Worm (Caenorhabditis elegans): Measurements from ENCODE around the gene R08E5.4.

Gene R08E5.4

ce11 chrV:3803343-3803742, 35.0 kb downstream of the R08E5.4 start, which contains the start of gene cyp-33C8 (continued):
- TF ChIP-seq egl-27 (tag; optimal IDR thresholded peaks at IDR 0.05) (no peak), efl-1 (optimal IDR thresholded peaks at IDR 0.05) (peak; percentile 36 to 62), efl-1 (GFP tag; optimal IDR thresholded peaks at IDR 0.05 in 1 of 2) (peak; percentile 22 to 94), C16A3.4 (tag; optimal IDR thresholded peaks at IDR 0.05) (peak; percentile 22), vab-15 (tag; optimal IDR thresholded peaks at IDR 0.05) (no peak), mef-2 (tag; optimal IDR thresholded peaks at IDR 0.05) (no peak), nhr-20 (tag; optimal IDR thresholded peaks at IDR 0.05) (peak; percentile 53), fkh-8 (tag; optimal IDR thresholded peaks at IDR 0.05) (peak; percentile 41), nhr-90 (tag; optimal IDR thresholded peaks at IDR 0.05; ENCODE audit: poor library complexity) (no peak), aha-1 (tag; optimal IDR thresholded peaks at IDR 0.05) (no peak), lir-3 (tag; optimal IDR thresholded peaks at IDR 0.05; ENCODE audit: poor library complexity) (no peak), F16B12.6 (tag; optimal IDR thresholded peaks at IDR 0.05) (no peak), snpc-4 (tag; optimal IDR thresholded peaks at IDR 0.05) (no peak), pqm-1 (tag; optimal IDR thresholded peaks at IDR 0.05) (no peak), fos-1 (tag; optimal IDR thresholded peaks at IDR 0.05) (no peak), aly-2 (tag; optimal IDR thresholded peaks at IDR 0.05) (no peak), nhr-47 (tag; optimal IDR thresholded peaks at IDR 0.05) (no peak), lin-15B (tag; optimal IDR thresholded peaks at IDR 0.05) (no peak), unc-62 (GFP tag; optimal IDR thresholded peaks at IDR 0.05) (no peak), alr-1 (tag; optimal IDR thresholded peaks at IDR 0.05; ENCODE audit: borderline replicate concordance) (no peak), mdl-1 (tag; optimal IDR thresholded peaks at IDR 0.05) (no peak), elt-3 (tag; optimal IDR thresholded peaks at IDR 0.05) (no peak), mab-9 (GFP tag; IDR thresholded peaks at IDR 0.05) (no peak), egl-13 (tag; optimal IDR thresholded peaks at IDR 0.05) (no peak), zip-4 (GFP tag; optimal IDR thresholded peaks at IDR 0.05) (peak; percentile 59), dsc-1 (tag; optimal IDR thresholded peaks at IDR 0.05) (no peak), nhr-85 (tag) (peak; percentile 22), mep-1 (tag; optimal IDR thresholded peaks at IDR 0.05) (peak; percentile 11), nhr-84 (tag; optimal IDR thresholded peaks at IDR 0.05) (no peak), rnt-1 (tag; optimal IDR thresholded peaks at IDR 0.05) (peak; percentile 89), nhr-19 (GFP tag; conservative IDR thresholded peaks at IDR 0.05) (peak; percentile 24; the same call in 1 of the 2 replicates), fkh-4 (tag; optimal IDR thresholded peaks at IDR 0.05; ENCODE audit: borderline replicate concordance) (no peak), pag-3 (tag; optimal IDR thresholded peaks at IDR 0.05; ENCODE audit: borderline replicate concordance, insufficient read depth) (no peak), unc-130 (tag; optimal IDR thresholded peaks at IDR 0.05) (no peak), unc-86 (tag; optimal IDR thresholded peaks at IDR 0.05) (no peak), irx-1 (tag; optimal IDR thresholded peaks at IDR 0.05) (no peak), hlh-4 (tag; optimal IDR thresholded peaks at IDR 0.05) (no peak), jun-1 (tag; optimal IDR thresholded peaks at IDR 0.05) (peak; percentile 57), lin-35 (GFP tag; optimal IDR thresholded peaks at IDR 0.05) (peak in 1 of 2 experiments; percentile 43), lin-14 (GFP tag; optimal IDR thresholded peaks at IDR 0.05) (peak; percentile 66), nhr-77 (tag; optimal IDR thresholded peaks at IDR 0.05) (no peak), pax-3 (tag; optimal IDR thresholded peaks at IDR 0.05) (no peak), C04F5.9 (tag; optimal IDR thresholded peaks at IDR 0.05) (no peak), lsy-2 (tag; optimal IDR thresholded peaks at IDR 0.05) (no peak), ces-1 (GFP tag; optimal IDR thresholded peaks at IDR 0.05) (no peak), ztf-4 (tag; optimal IDR thresholded peaks at IDR 0.05) (no peak), nhr-71 (tag; optimal IDR thresholded peaks at IDR 0.05) (peak; percentile 67), hpl-2 (GFP tag; optimal IDR thresholded peaks at IDR 0.05) (peak; percentile 33), skn-1 (tag; optimal IDR thresholded peaks at IDR 0.05) (peak; percentile 73)
